Fruit fly (Drosophila melanogaster) whole organism, embryonic: ENCODE results near the gene Sf3a2.

Experiments
- Adf1 ChIP-seq: fragments of 200-800 bp; sonication (Bioruptor generic); IDR thresholded peaks from 2 replicates; pipeline ENCODE4 v1.3.6; 2022; ENCODE audit warnings: missing biosample characterization, missing genetic modification characterization
- Atf6 ChIP-seq: fragments of 200-800 bp; sonication (Bioruptor generic); IDR thresholded peaks from 2 replicates; pipeline ENCODE4 v1.3.6; 2022; ENCODE audit warnings: missing biosample characterization, missing genetic modification characterization
- BEAF-32 ChIP-seq: fragments of 200-800 bp; sonication (Bioruptor generic); optimal IDR thresholded peaks from 3 replicates; lab custom pipeline; 2017; ENCODE audit warnings: missing biosample characterization, missing genetic modification characterization, mild to moderate bottlenecking, moderate library complexity, missing genetic modification reagents
- BtbVII ChIP-seq: fragments of 200-800 bp; sonication (Bioruptor generic); optimal IDR thresholded peaks from 3 replicates; lab custom pipeline; 2017; ENCODE audit warnings: missing biosample characterization, mild to moderate bottlenecking, missing genetic modification characterization
- CG10267 ChIP-seq: fragments of 200-800 bp; sonication (Bioruptor generic); optimal IDR thresholded peaks from 2 replicates; lab custom pipeline; 2018; ENCODE audit warnings: missing biosample characterization, mild to moderate bottlenecking, missing genetic modification characterization, moderate library complexity
- CG12071 ChIP-seq: fragments of 200-800 bp; sonication (Bioruptor generic); optimal IDR thresholded peaks from 3 replicates; lab custom pipeline; 2018; ENCODE audit warnings: missing biosample characterization, mild to moderate bottlenecking, missing genetic modification characterization
- CG13624 ChIP-seq: fragments of 200-800 bp; sonication (Bioruptor generic); optimal IDR thresholded peaks from 2 replicates; lab custom pipeline; 2016; ENCODE audit warnings: missing biosample characterization, missing genetic modification characterization
- CG14014 ChIP-seq: fragments of 200-800 bp; sonication (Bioruptor generic); IDR thresholded peaks from 2 replicates; pipeline ENCODE4 v1.3.6; 2022; ENCODE audit warnings: missing biosample characterization, missing genetic modification characterization
- CG16863 ChIP-seq: fragments of 200-800 bp; sonication (Bioruptor generic); optimal IDR thresholded peaks from 3 replicates; lab custom pipeline; 2016; ENCODE audit warnings: missing biosample characterization, missing genetic modification characterization
- CG17328 ChIP-seq: fragments of 200-800 bp; sonication (Bioruptor generic); IDR thresholded peaks from 2 replicates; pipeline ENCODE4 v1.3.6; 2022; ENCODE audit warnings: missing biosample characterization, missing genetic modification characterization
- CG31365 ChIP-seq: fragments of 200-800 bp; sonication (Bioruptor generic); optimal IDR thresholded peaks from 2 replicates; lab custom pipeline; 2018; ENCODE audit warnings: missing biosample characterization, mild to moderate bottlenecking, missing genetic modification characterization
- CG31441 ChIP-seq: fragments of 200-800 bp; sonication (Bioruptor generic); IDR thresholded peaks from 2 replicates; pipeline ENCODE4 v1.3.6; 2022; ENCODE audit warnings: missing biosample characterization, missing genetic modification characterization
- CG4424 ChIP-seq: fragments of 200-800 bp; sonication (Bioruptor generic); optimal IDR thresholded peaks from 3 replicates; lab custom pipeline; 2016; ENCODE audit warnings: missing biosample characterization, missing genetic modification characterization
- CG4707 ChIP-seq: fragments of 200-800 bp; sonication (Bioruptor generic); optimal IDR thresholded peaks from 2 replicates; lab custom pipeline; 2018; ENCODE audit warnings: missing biosample characterization, mild to moderate bottlenecking, missing genetic modification characterization, moderate library complexity
- CG4820 ChIP-seq: fragments of 200-800 bp; sonication (Bioruptor generic); optimal IDR thresholded peaks from 3 replicates; lab custom pipeline; 2016; ENCODE audit warnings: missing biosample characterization, missing genetic modification characterization
- CG6175 ChIP-seq: fragments of 200-800 bp; sonication (Bioruptor generic); IDR thresholded peaks from 3 replicates; pipeline ENCODE4 v1.3.6; 2022; ENCODE audit warnings: missing biosample characterization, missing genetic modification characterization
- CG6272 ChIP-seq: fragments of 200-800 bp; sonication (Bioruptor generic); IDR thresholded peaks from 2 replicates; pipeline ENCODE4 v1.3.6; 2022; ENCODE audit warnings: missing biosample characterization, missing genetic modification characterization
- CG6765 ChIP-seq: fragments of 200-800 bp; sonication (Bioruptor generic); optimal IDR thresholded peaks from 3 replicates; lab custom pipeline; 2017; ENCODE audit warnings: missing biosample characterization, mild to moderate bottlenecking, missing genetic modification characterization
- CG6813 ChIP-seq: fragments of 200-800 bp; sonication (Bioruptor generic); optimal IDR thresholded peaks from 2 replicates; lab custom pipeline; 2017; ENCODE audit warnings: missing biosample characterization, missing genetic modification characterization, mild to moderate bottlenecking, moderate library complexity, missing genetic modification reagents
- CG9437 ChIP-seq: fragments of 200-800 bp; sonication (Bioruptor generic); optimal IDR thresholded peaks from 2 replicates; lab custom pipeline; 2018; ENCODE audit warnings: missing biosample characterization, mild to moderate bottlenecking, missing genetic modification characterization
- CG9797 ChIP-seq: fragments of 200-800 bp; sonication (Bioruptor generic); optimal IDR thresholded peaks from 3 replicates; lab custom pipeline; 2018; ENCODE audit warnings: missing biosample characterization, mild to moderate bottlenecking, missing genetic modification characterization
- H15 ChIP-seq: fragments of 200-800 bp; sonication (Bioruptor generic); IDR thresholded peaks from 3 replicates; pipeline ENCODE4 v1.3.6; 2022; ENCODE audit warnings: missing biosample characterization, missing genetic modification characterization
- HmgZ ChIP-seq: fragments of 200-800 bp; sonication (Bioruptor generic); optimal IDR thresholded peaks from 2 replicates; lab custom pipeline; 2018; ENCODE audit warnings: missing biosample characterization, mild to moderate bottlenecking, missing genetic modification characterization
- Max ChIP-seq: fragments of 200-800 bp; sonication (Bioruptor generic); optimal IDR thresholded peaks from 2 replicates; lab custom pipeline; 2016; ENCODE audit warnings: missing biosample characterization, mild to moderate bottlenecking, missing genetic modification characterization
- Sry-β ChIP-seq: fragments of 200-800 bp; sonication (Bioruptor generic); optimal IDR thresholded peaks from 2 replicates; lab custom pipeline; 2018; ENCODE audit warnings: missing biosample characterization, mild to moderate bottlenecking, missing genetic modification characterization, moderate library complexity
- amos ChIP-seq: fragments of 200-800 bp; sonication (Bioruptor generic); IDR thresholded peaks from 2 replicates; pipeline ENCODE4 v1.3.6; 2022; ENCODE audit warnings: missing biosample characterization, missing genetic modification characterization; ENCODE audit not compliant: partially characterized antibody
- bab2 ChIP-seq: fragments of 200-800 bp; sonication (Bioruptor generic); optimal IDR thresholded peaks from 2 replicates; lab custom pipeline; 2016; ENCODE audit warnings: missing biosample characterization, missing genetic modification characterization
- cato ChIP-seq: fragments of 200-800 bp; sonication (Bioruptor generic); optimal IDR thresholded peaks from 2 replicates; lab custom pipeline; 2016; ENCODE audit warnings: missing biosample characterization, missing genetic modification characterization, borderline replicate concordance
- chif ChIP-seq, 2 experiments: fragments of 200-800 bp; sonication (Bioruptor generic); optimal IDR thresholded peaks; 3 replicates each; lab custom pipeline; 2016; ENCODE audit warnings: missing biosample characterization in 2 of 2, missing genetic modification characterization in 2 of 2
- chinmo ChIP-seq: fragments of 200-800 bp; sonication (Bioruptor generic); IDR thresholded peaks from 4 replicates; pipeline ENCODE4 v1.3.6; 2022; ENCODE audit warnings: missing biosample characterization, missing genetic modification characterization; ENCODE audit not compliant: partially characterized antibody
- emc ChIP-seq: fragments of 200-800 bp; sonication (Bioruptor generic); optimal IDR thresholded peaks from 2 replicates; lab custom pipeline; 2016; ENCODE audit warnings: missing biosample characterization, missing genetic modification characterization
- eyg ChIP-seq: fragments of 200-800 bp; sonication (Bioruptor generic); optimal IDR thresholded peaks from 3 replicates; lab custom pipeline; 2016; ENCODE audit warnings: missing biosample characterization, missing genetic modification characterization
- fd3F ChIP-seq: fragments of 200-800 bp; sonication (Bioruptor generic); optimal IDR thresholded peaks from 2 replicates; lab custom pipeline; 2018; ENCODE audit warnings: missing biosample characterization, mild to moderate bottlenecking, missing genetic modification characterization, moderate library complexity
- ind ChIP-seq: fragments of 200-800 bp; sonication (Bioruptor generic); optimal IDR thresholded peaks from 3 replicates; lab custom pipeline; 2016; ENCODE audit warnings: missing biosample characterization, missing genetic modification characterization
- mirr ChIP-seq: fragments of 200-800 bp; sonication (Bioruptor generic); optimal IDR thresholded peaks from 3 replicates; lab custom pipeline; 2018; ENCODE audit warnings: missing biosample characterization, mild to moderate bottlenecking, missing genetic modification characterization
- mld ChIP-seq: fragments of 200-800 bp; sonication (Bioruptor generic); IDR thresholded peaks from 3 replicates; pipeline ENCODE4 v1.3.6; 2022; ENCODE audit warnings: missing biosample characterization, missing genetic modification characterization; ENCODE audit not compliant: partially characterized antibody
- nau ChIP-seq: fragments of 200-800 bp; sonication (Bioruptor generic); optimal IDR thresholded peaks from 3 replicates; lab custom pipeline; 2017; ENCODE audit warnings: missing biosample characterization, mild to moderate bottlenecking, missing genetic modification characterization, missing genetic modification reagents
- onecut ChIP-seq: fragments of 200-800 bp; sonication (Bioruptor generic); IDR thresholded peaks from 2 replicates; pipeline ENCODE4 v1.3.6; 2022; ENCODE audit warnings: missing biosample characterization, missing genetic modification characterization
- pan ChIP-seq, 4 experiments: fragments of >200 bp in 3 of 4; fragments of 200-800 bp in 1 of 4; sonication (Bioruptor generic) in 1 of 4; optimal IDR thresholded peaks in 3 of 4; IDR thresholded peaks in 1 of 4; 2 replicates each; pipeline versions ENCODE4 v1.3.6 to Lab custom; 2017 to 2022; ENCODE audit warnings: missing biosample characterization in 2 of 4, missing genetic modification characterization in 2 of 4, mixed read lengths in 1 of 4
- pb ChIP-seq: fragments of 200-800 bp; sonication (Bioruptor generic); optimal IDR thresholded peaks from 3 replicates; lab custom pipeline; 2016; ENCODE audit warnings: missing biosample characterization, missing genetic modification characterization
- pfk ChIP-seq: fragments of 200-800 bp; sonication (Bioruptor generic); optimal IDR thresholded peaks from 2 replicates; lab custom pipeline; 2018; ENCODE audit warnings: missing biosample characterization, mild to moderate bottlenecking, missing genetic modification characterization, moderate library complexity
- pita ChIP-seq: fragments of 200-800 bp; sonication (Bioruptor generic); optimal IDR thresholded peaks from 2 replicates; lab custom pipeline; 2017; ENCODE audit warnings: missing biosample characterization, mild to moderate bottlenecking, missing genetic modification characterization
- prd ChIP-seq, 3 experiments: fragments of >200 bp in 2 of 3; fragments of 200-800 bp in 1 of 3; sonication (Bioruptor generic) in 1 of 3; optimal IDR thresholded peaks in 2 of 3; IDR thresholded peaks in 1 of 3; 2 replicates in 2 of 3; 3 replicates in 1 of 3; pipeline versions ENCODE4 v1.3.6 to Lab custom; 2017 to 2022; ENCODE audit warnings: missing biosample characterization in 1 of 3, missing genetic modification characterization in 1 of 3
- schlank ChIP-seq: fragments of 200-800 bp; sonication (Bioruptor generic); optimal IDR thresholded peaks from 2 replicates; lab custom pipeline; 2018; ENCODE audit warnings: missing biosample characterization, mild to moderate bottlenecking, missing genetic modification characterization
- ssp ChIP-seq: fragments of 200-800 bp; sonication (Bioruptor generic); IDR thresholded peaks from 2 replicates; pipeline ENCODE4 v1.3.6; 2022; ENCODE audit warnings: missing biosample characterization, missing genetic modification characterization
- vnd ChIP-seq: fragments of 200-800 bp; sonication (Bioruptor generic); IDR thresholded peaks from 3 replicates; pipeline ENCODE4 v1.3.6; 2022; ENCODE audit warnings: missing biosample characterization, missing genetic modification characterization; ENCODE audit not compliant: partially characterized antibody
- wor ChIP-seq: fragments of 200-800 bp; sonication (Bioruptor generic); IDR thresholded peaks from 2 replicates; pipeline ENCODE4 v1.3.6; 2022; ENCODE audit warnings: missing biosample characterization, missing genetic modification characterization

Sf3a2 gene

dm6 chr3L:12835511-12836479 is 22.0 kb upstream of the Sf3a2 start (continued):
- no peak for TF ChIP-seq fd3F
- no peak for TF ChIP-seq Sry-β (GFP tag; lab: Kevin White, UChicago)
- no peak for TF ChIP-seq pan (optimal IDR thresholded peaks at IDR 0.05; lab: Kevin White, UChicago)
- no peak for TF ChIP-seq pan (GFP tag; optimal IDR thresholded peaks at IDR 0.05 in 1 of 2, IDR thresholded peaks at IDR 0.05 in 1 of 2)
- no peak for TF ChIP-seq CG6272 (GFP tag; lab: Robert Waterston, UW)
- TF ChIP-seq CG4424 (GFP tag; lab: Kevin White, UChicago): no peak
- TF ChIP-seq bab2: no peak
- TF ChIP-seq mirr (GFP tag; lab: Kevin White, UChicago): peak; percentile 50
- TF ChIP-seq Atf6: no peak
- TF ChIP-seq prd (optimal IDR thresholded peaks at IDR 0.05; lab: Kevin White, UChicago): no peak
- TF ChIP-seq prd (GFP tag; IDR thresholded peaks at IDR 0.05; lab: Robert Waterston, UW): no peak
- TF ChIP-seq CG6175: no peak
- no peak for TF ChIP-seq Adf1 (GFP tag; lab: Robert Waterston, UW)
- TF ChIP-seq CG31365 (tag; lab: Kevin White, UChicago): no peak
- no peak for TF ChIP-seq onecut (GFP tag; lab: Robert Waterston, UW)
- no peak for TF ChIP-seq pb
- no peak for TF ChIP-seq chif (GFP tag; optimal IDR thresholded peaks at IDR 0.05; lab: Kevin White, UChicago)
- TF ChIP-seq CG6765 (GFP tag; lab: Kevin White, UChicago): no peak
- TF ChIP-seq CG12071: peak; percentile 34
- TF ChIP-seq CG9797: no peak
- peak; percentile 31 for TF ChIP-seq CG6813 (GFP tag; lab: Kevin White, UChicago)
- no peak for TF ChIP-seq pfk (GFP tag; lab: Kevin White, UChicago)
- peak; percentile 23 for TF ChIP-seq pita
- TF ChIP-seq CG4820 (GFP tag; lab: Kevin White, UChicago): no peak
- no peak for TF ChIP-seq mld (GFP tag; lab: Robert Waterston, UW)
- no peak for TF ChIP-seq Max (GFP tag; lab: Kevin White, UChicago)
- TF ChIP-seq vnd: no peak
- TF ChIP-seq CG4707 (GFP tag; lab: Kevin White, UChicago): peak; percentile 34
- no peak for TF ChIP-seq eyg (GFP tag; lab: Kevin White, UChicago)
- no peak for TF ChIP-seq schlank (tag; lab: Kevin White, UChicago)
- no peak for TF ChIP-seq emc (GFP tag; lab: Kevin White, UChicago)
- no peak for TF ChIP-seq CG14014 (GFP tag; lab: Robert Waterston, UW)
- no peak for TF ChIP-seq H15 (GFP tag; lab: Robert Waterston, UW)
- no peak for TF ChIP-seq CG13624 (GFP tag; lab: Kevin White, UChicago)
- TF ChIP-seq wor: no peak
- TF ChIP-seq BtbVII (GFP tag; lab: Kevin White, UChicago): peak; percentile 43
- no peak for TF ChIP-seq CG17328 (GFP tag; lab: Robert Waterston, UW)
- no peak for TF ChIP-seq CG10267 (tag; lab: Kevin White, UChicago)
- no peak for TF ChIP-seq nau (GFP tag; lab: Kevin White, UChicago)
- TF ChIP-seq ind: no peak
- no peak for TF ChIP-seq CG31441 (GFP tag; lab: Robert Waterston, UW)
- 0 out of 4 replicates have a peak, but pooled peaks have one; percentile 27 for TF ChIP-seq chinmo (GFP tag; lab: Robert Waterston, UW)
- no peak for TF ChIP-seq ssp (GFP tag; lab: Robert Waterston, UW)
- TF ChIP-seq CG9437 (GFP tag; lab: Kevin White, UChicago): no peak
- TF ChIP-seq amos: no peak
- TF ChIP-seq HmgZ (tag; lab: Kevin White, UChicago): no peak
- TF ChIP-seq BEAF-32: no peak
- TF ChIP-seq CG16863 (GFP tag; lab: Kevin White, UChicago): no peak
- TF ChIP-seq cato (GFP tag; lab: Kevin White, UChicago): no peak
